Worm (Caenorhabditis elegans) whole organism, late embryonic: ENCODE measurements around the gene unc-61.

Experiments
- F13H6.1 ChIP-seq: sonication (generic microtip); optimal IDR thresholded peaks from 2 replicates; lab custom pipeline; 2016; ENCODE audit warnings: missing genetic modification characterization, missing compliant biosample characterization
- ceh-34 ChIP-seq: sonication (generic microtip); optimal IDR thresholded peaks from 2 replicates; lab custom pipeline; 2016; ENCODE audit warnings: mild to moderate bottlenecking, missing genetic modification characterization, missing compliant biosample characterization

DNA sequence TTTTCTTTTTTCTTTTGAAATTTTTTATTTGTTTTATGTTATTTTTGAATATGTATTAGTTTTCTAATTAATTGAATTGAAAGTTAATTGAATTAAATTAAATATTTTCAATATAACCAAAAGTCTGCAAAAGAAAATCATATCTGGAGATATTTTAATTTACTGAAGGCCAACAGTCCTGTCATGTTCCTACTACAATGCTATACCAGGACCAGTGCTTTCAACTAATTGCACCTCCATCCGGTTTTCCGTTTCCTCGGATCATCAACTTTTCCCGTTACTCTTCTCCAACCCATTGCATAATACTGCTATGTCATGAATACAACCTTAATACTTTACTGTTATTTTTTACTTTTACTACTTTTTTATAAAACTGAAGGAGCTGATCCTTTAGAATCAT, 21.7 kb downstream of the unc-61 start, which contains the start of gene R08A2.5:
- TF ChIP-seq F13H6.1 (tag; lab: Kevin White, UChicago), result no peak
- TF ChIP-seq ceh-34, result no peak
